Fruit fly (Drosophila melanogaster) whole organism, wandering third instar larva: Measurements from ENCODE around the gene MED11.
A peak's percentile ranks its signal among the peaks of the same experiment; 100 is the strongest.

ENCODE experiments used
- Abd-B ChIP-seq: fragments of >200 bp; optimal IDR thresholded peaks from 2 replicates; lab custom pipeline; 2017; ENCODE audit warnings: missing biosample characterization, missing genetic modification characterization
- CG32264 ChIP-seq: fragments of 200-800 bp; sonication (Bioruptor generic); optimal IDR thresholded peaks from 2 replicates; lab custom pipeline; 2016; ENCODE audit warnings: missing biosample characterization, missing genetic modification characterization
- CG9705 ChIP-seq: fragments of 200-800 bp; sonication (Bioruptor generic); optimal IDR thresholded peaks from 2 replicates; lab custom pipeline; 2018; ENCODE audit warnings: missing biosample characterization, mild to moderate bottlenecking, missing genetic modification characterization
- CrebA ChIP-seq: fragments of 200-800 bp; sonication (Bioruptor generic); optimal IDR thresholded peaks from 2 replicates; lab custom pipeline; 2016; ENCODE audit warnings: missing biosample characterization, mild to moderate bottlenecking, missing genetic modification characterization, borderline replicate concordance
- Dfd ChIP-seq: fragments of >200 bp; optimal IDR thresholded peaks from 2 replicates; lab custom pipeline; 2017; ENCODE audit warnings: missing biosample characterization, missing genetic modification characterization
- Dif ChIP-seq: fragments of 200-275, 200-300 bp; sonication (Bioruptor generic); optimal IDR thresholded peaks from 2 replicates; lab custom pipeline; 2018; ENCODE audit warnings: missing biosample characterization, missing genetic modification characterization; ENCODE audit not compliant: partially characterized antibody
- GATAd ChIP-seq: sonication (Bioruptor generic); optimal IDR thresholded peaks from 2 replicates; lab custom pipeline; 2016; ENCODE audit warnings: missing biosample characterization, missing genetic modification characterization
- HLH106 ChIP-seq: fragments of 200-800 bp; optimal IDR thresholded peaks from 3 replicates; lab custom pipeline; 2019; ENCODE audit warnings: missing biosample characterization, mild to moderate bottlenecking, missing genetic modification characterization, moderate library complexity
- Hnf4 ChIP-seq: fragments of 200-800 bp; sonication (Bioruptor generic); optimal IDR thresholded peaks from 2 replicates; lab custom pipeline; 2016; ENCODE audit warnings: missing biosample characterization, mild to moderate bottlenecking, missing genetic modification characterization
- Hr78 ChIP-seq: fragments of >200 bp; optimal IDR thresholded peaks from 2 replicates; lab custom pipeline; 2017; ENCODE audit warnings: missing biosample characterization, missing genetic modification characterization
- Hr83 ChIP-seq: fragments of 200-300 bp; sonication (Bioruptor generic); optimal IDR thresholded peaks from 2 replicates; lab custom pipeline; 2016; ENCODE audit warnings: missing biosample characterization, mild to moderate bottlenecking, missing genetic modification characterization, moderate library complexity; ENCODE audit not compliant: poor library complexity, severe bottlenecking
- Jra ChIP-seq: sonication (Bioruptor generic); optimal IDR thresholded peaks from 2 replicates; lab custom pipeline; 2016; ENCODE audit warnings: missing biosample characterization, missing genetic modification characterization
- Mio ChIP-seq: sonication (Bioruptor generic); optimal IDR thresholded peaks from 2 replicates; lab custom pipeline; 2016; ENCODE audit warnings: missing biosample characterization, missing genetic modification characterization
- Myc ChIP-seq: fragments of >200 bp; optimal IDR thresholded peaks from 2 replicates; lab custom pipeline; 2017
- OdsH ChIP-seq: fragments of 200-800 bp; sonication (Bioruptor generic); optimal IDR thresholded peaks from 2 replicates; lab custom pipeline; 2016; ENCODE audit warnings: missing biosample characterization, mild to moderate bottlenecking, missing genetic modification characterization
- Rel ChIP-seq, 2 experiments: fragments of 200-800 bp; sonication (Bioruptor generic) in 1 of 2; optimal IDR thresholded peaks; 2 replicates in 1 of 2; 3 replicates in 1 of 2; lab custom pipeline; 2016 to 2019; ENCODE audit warnings: mild to moderate bottlenecking in 2 of 2, missing biosample characterization in 2 of 2, missing genetic modification characterization in 2 of 2, moderate library complexity in 1 of 2
- Sp1 ChIP-seq: fragments of 200-800 bp; sonication (Bioruptor generic); optimal IDR thresholded peaks from 3 replicates; lab custom pipeline; 2019; ENCODE audit warnings: missing biosample characterization, mild to moderate bottlenecking, missing genetic modification characterization, moderate library complexity
- br ChIP-seq: fragments of 200-800 bp; sonication (Bioruptor generic); optimal IDR thresholded peaks from 2 replicates; lab custom pipeline; 2016; ENCODE audit warnings: missing biosample characterization, missing genetic modification characterization
- brk ChIP-seq: fragments of 200-800 bp; sonication (Bioruptor generic); optimal IDR thresholded peaks from 2 replicates; lab custom pipeline; 2016; ENCODE audit warnings: missing biosample characterization, mild to moderate bottlenecking, missing genetic modification characterization
- dmrt93B ChIP-seq: fragments of 200-800 bp; sonication (Bioruptor generic); optimal IDR thresholded peaks from 2 replicates; lab custom pipeline; 2018; ENCODE audit warnings: missing biosample characterization, mild to moderate bottlenecking, missing genetic modification characterization
- dsf ChIP-seq: sonication (Bioruptor generic); optimal IDR thresholded peaks from 2 replicates; lab custom pipeline; 2016; ENCODE audit warnings: missing biosample characterization, missing genetic modification characterization, borderline replicate concordance
- foxo ChIP-seq, 2 experiments: fragments of 200-800 bp; sonication (Bioruptor generic); optimal IDR thresholded peaks; 2 replicates in 1 of 2; 3 replicates in 1 of 2; lab custom pipeline; 2016 to 2017; ENCODE audit warnings: missing biosample characterization in 2 of 2, missing genetic modification characterization in 2 of 2
- fru ChIP-seq: fragments of 200-800 bp; sonication (Bioruptor generic); optimal IDR thresholded peaks from 3 replicates; lab custom pipeline; 2016; ENCODE audit warnings: missing biosample characterization, mild to moderate bottlenecking, missing genetic modification characterization
- h ChIP-seq: fragments of 200-800 bp; sonication (Bioruptor generic); optimal IDR thresholded peaks from 3 replicates; lab custom pipeline; 2016; ENCODE audit warnings: missing biosample characterization, mild to moderate bottlenecking, missing genetic modification characterization
- jim ChIP-seq: fragments of 175-275, 200-325 bp; sonication (Bioruptor generic); optimal IDR thresholded peaks from 2 replicates; lab custom pipeline; 2016; ENCODE audit warnings: missing biosample characterization, mild to moderate bottlenecking, missing genetic modification characterization
- pan ChIP-seq: fragments of >200 bp; optimal IDR thresholded peaks from 2 replicates; lab custom pipeline; 2017
- psq ChIP-seq: fragments of 200-800 bp; sonication (Bioruptor generic); optimal IDR thresholded peaks from 3 replicates; lab custom pipeline; 2017; ENCODE audit warnings: missing biosample characterization, mild to moderate bottlenecking, missing genetic modification characterization, moderate library complexity
- rgr ChIP-seq: fragments of 200-800 bp; sonication (Bioruptor generic); optimal IDR thresholded peaks from 3 replicates; lab custom pipeline; 2016; ENCODE audit warnings: missing biosample characterization, mild to moderate bottlenecking, missing genetic modification characterization
- sv ChIP-seq: fragments of 200-800 bp; sonication (Bioruptor generic); optimal IDR thresholded peaks from 3 replicates; lab custom pipeline; 2016; ENCODE audit warnings: missing biosample characterization, missing genetic modification characterization
- tai ChIP-seq: sonication (Bioruptor generic); optimal IDR thresholded peaks from 2 replicates; lab custom pipeline; 2016; ENCODE audit warnings: missing biosample characterization, missing genetic modification characterization
- usp ChIP-seq: fragments of >200 bp; optimal IDR thresholded peaks from 2 replicates; lab custom pipeline; 2017; ENCODE audit warnings: missing biosample characterization, missing genetic modification characterization
- woc ChIP-seq: sonication (Bioruptor generic); optimal IDR thresholded peaks from 2 replicates; lab custom pipeline; 2016; ENCODE audit warnings: missing biosample characterization, mild to moderate bottlenecking, missing genetic modification characterization

MED11 gene

DNA sequence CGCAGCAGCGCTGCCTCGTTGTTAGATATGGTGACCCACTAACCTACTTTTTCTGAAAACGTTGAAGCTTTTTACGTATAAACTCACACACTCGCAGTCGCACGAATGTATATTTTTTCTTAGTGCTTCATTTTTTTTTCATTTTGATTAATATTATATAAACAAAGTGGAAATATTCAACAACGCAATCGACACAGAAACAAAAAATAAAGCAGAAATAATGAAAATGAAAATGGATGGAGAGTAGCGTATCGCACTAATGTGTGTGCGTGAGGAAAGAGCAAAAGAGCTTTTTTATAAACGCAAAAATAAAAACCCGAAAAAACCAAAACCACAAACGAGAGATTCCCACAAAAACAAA, 40.4 kb downstream of the MED11 start:
- TF ChIP-seq dsf (GFP tag; lab: Kevin White, UChicago) = no peak
- no peak for TF ChIP-seq rgr
- no peak for TF ChIP-seq Mio
- TF ChIP-seq CrebA = no peak
- TF ChIP-seq GATAd (GFP tag; lab: Kevin White, UChicago) = no peak
- no peak for TF ChIP-seq CG32264 (GFP tag; lab: Kevin White, UChicago)
- no peak for TF ChIP-seq pan (lab: Kevin White, UChicago)

dm6 chr3L:18786427-18787104, 40.9 kb downstream of the MED11 start:
- TF ChIP-seq h (GFP tag; lab: Kevin White, UChicago) (no peak), woc (GFP tag; lab: Kevin White, UChicago) (peak; percentile 26), Sp1 (peak; percentile 18), foxo (GFP tag; optimal IDR thresholded peaks at IDR 0.05; lab: Kevin White, UChicago) (peak in 1 of 2 experiments; percentile 23), fru (peak; percentile 4), Abd-B (GFP tag; lab: Kevin White, UChicago) (no peak), sv (GFP tag; lab: Kevin White, UChicago) (peak; percentile 29)
- TF ChIP-seq, all 38 proteins: peak for 5

- no peak for TF ChIP-seq GATAd (GFP tag; lab: Kevin White, UChicago)
- no peak for TF ChIP-seq tai (GFP tag; lab: Kevin White, UChicago)
- TF ChIP-seq Sp1 = no peak
- TF ChIP-seq woc (GFP tag; lab: Kevin White, UChicago) = no peak
- no peak for TF ChIP-seq CrebA
- TF ChIP-seq CG32264 (GFP tag; lab: Kevin White, UChicago) = no peak
- no peak for TF ChIP-seq Hnf4 (GFP tag; lab: Kevin White, UChicago)
- no peak for TF ChIP-seq fru
- TF ChIP-seq HLH106 (tag; lab: Kevin White, UChicago) = no peak
- no peak for TF ChIP-seq Dif (GFP tag; lab: Kevin White, UChicago)
- TF ChIP-seq Hr78 (GFP tag; lab: Kevin White, UChicago) = no peak
- no peak for TF ChIP-seq usp (GFP tag; lab: Kevin White, UChicago)
- TF ChIP-seq Hr83 (GFP tag; lab: Kevin White, UChicago) = no peak
- TF ChIP-seq Mio = no peak
- TF ChIP-seq Dfd (GFP tag; lab: Kevin White, UChicago) = no peak
- no peak for TF ChIP-seq CG9705 (GFP tag; lab: Kevin White, UChicago)
- TF ChIP-seq Jra (GFP tag; lab: Kevin White, UChicago) = no peak
- no peak for TF ChIP-seq Rel (GFP tag; optimal IDR thresholded peaks at IDR 0.05; lab: Kevin White, UChicago)
- no peak for TF ChIP-seq Rel (tag; optimal IDR thresholded peaks at IDR 0.05; lab: Kevin White, UChicago)
- TF ChIP-seq jim (GFP tag; lab: Kevin White, UChicago) = no peak
Measured at dm6 chr3L:18787882-18788281, 42.2 kb downstream of the MED11 start.

DNA sequence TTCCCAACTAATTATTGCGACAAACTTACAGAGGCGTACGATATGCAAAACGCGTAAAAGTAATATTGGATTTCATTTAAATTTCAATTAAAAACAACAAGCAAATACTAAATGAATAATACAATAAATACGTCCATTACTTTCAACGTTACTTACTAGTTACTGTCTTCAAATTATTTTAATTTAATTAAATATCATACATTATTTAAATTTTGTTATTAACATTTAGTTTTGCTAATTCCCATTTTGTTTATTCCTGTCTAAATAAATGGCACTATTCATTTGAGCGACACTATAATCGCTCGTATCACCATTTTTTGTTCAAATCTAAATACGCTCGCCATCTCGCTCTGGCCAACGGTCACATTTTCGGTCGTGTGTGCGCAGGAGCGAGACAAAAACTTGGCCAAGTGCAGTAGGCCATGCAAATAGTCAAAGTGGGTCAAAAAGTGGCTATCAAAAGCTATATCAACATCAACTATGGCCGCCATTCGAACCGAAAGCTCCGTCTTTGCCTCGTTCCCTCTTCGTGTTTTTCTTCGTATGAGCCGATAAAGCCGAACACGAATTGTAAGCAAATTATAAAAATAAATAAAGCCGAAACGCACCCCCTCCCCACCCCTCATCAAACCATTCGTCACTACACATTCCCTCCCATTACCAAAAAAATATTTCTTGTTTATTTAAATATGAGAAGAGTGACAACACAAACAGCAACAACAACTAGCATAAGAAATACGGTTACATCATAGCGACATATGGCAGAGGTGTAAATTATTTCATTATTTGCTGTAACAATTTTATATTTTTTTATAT, 43.8 kb downstream of the MED11 start:
- TF ChIP-seq psq (GFP tag; lab: Kevin White, UChicago) = no peak

- TF ChIP-seq rgr (peak; percentile 55), dmrt93B (GFP tag; lab: Kevin White, UChicago) (peak; percentile 15), CG9705 (GFP tag; lab: Kevin White, UChicago) (peak; percentile 47), psq (GFP tag; lab: Kevin White, UChicago) (peak; percentile 59), Hr83 (GFP tag; lab: Kevin White, UChicago) (no peak), h (GFP tag; lab: Kevin White, UChicago) (peak; percentile 25), Myc (lab: Kevin White, UChicago) (no peak), CG32264 (GFP tag; lab: Kevin White, UChicago) (no peak), brk (GFP tag; lab: Kevin White, UChicago) (peak; percentile 31), Sp1 (peak; percentile 27), dsf (GFP tag; lab: Kevin White, UChicago) (no peak), Hnf4 (GFP tag; lab: Kevin White, UChicago) (peak; percentile 41), Rel (GFP tag; optimal IDR thresholded peaks at IDR 0.05; lab: Kevin White, UChicago) (no peak), Rel (tag; optimal IDR thresholded peaks at IDR 0.05; lab: Kevin White, UChicago) (peak; percentile 8), OdsH (GFP tag; lab: Kevin White, UChicago) (peak; percentile 32), CrebA (peak; percentile 4), br (GFP tag; lab: Kevin White, UChicago) (peak; percentile 35), tai (GFP tag; lab: Kevin White, UChicago) (peak; percentile 60)
Measured at dm6 chr3L:18790630-18791167, 45.0 kb downstream of the MED11 start.
